Fruit fly (Drosophila melanogaster) whole organism, prepupa: ENCODE results near the gene g.
A peak's percentile ranks its signal among the peaks of the same experiment; 100 is the strongest.

ENCODE experiments used
- Blimp-1 ChIP-seq: fragments of 200-800 bp; sonication (Bioruptor generic); optimal IDR thresholded peaks from 3 replicates; lab custom pipeline; 2017; ENCODE audit warnings: missing biosample characterization, missing genetic modification characterization, mild to moderate bottlenecking, moderate library complexity, missing genetic modification reagents
- CG10631 ChIP-seq: fragments of 200-800 bp; sonication (Bioruptor generic); optimal IDR thresholded peaks from 2 replicates; lab custom pipeline; 2016; ENCODE audit warnings: missing biosample characterization, missing genetic modification characterization
- CG11762 ChIP-seq: fragments of 200-800 bp; sonication (Bioruptor generic); optimal IDR thresholded peaks from 3 replicates; lab custom pipeline; 2016; ENCODE audit warnings: missing biosample characterization, missing genetic modification characterization; ENCODE audit not compliant: insufficient read depth
- CG11902 ChIP-seq: fragments of 200-800 bp; sonication (Bioruptor generic); optimal IDR thresholded peaks from 3 replicates; lab custom pipeline; 2016; ENCODE audit warnings: missing biosample characterization, missing genetic modification characterization
- CG1621 ChIP-seq: fragments of 200-800 bp; sonication (Bioruptor generic); optimal IDR thresholded peaks from 3 replicates; lab custom pipeline; 2018; ENCODE audit warnings: missing biosample characterization, mild to moderate bottlenecking, missing genetic modification characterization
- CG16779 ChIP-seq: fragments of 200-800 bp; sonication (Bioruptor generic); optimal IDR thresholded peaks from 3 replicates; lab custom pipeline; 2017; ENCODE audit warnings: missing biosample characterization, mild to moderate bottlenecking, missing genetic modification characterization
- CG3032 ChIP-seq: fragments of 200-800 bp; optimal IDR thresholded peaks from 2 replicates; lab custom pipeline; 2019; ENCODE audit warnings: missing biosample characterization, mild to moderate bottlenecking, missing genetic modification characterization, moderate library complexity
- CG31627 ChIP-seq: fragments of 200-800 bp; sonication (Bioruptor generic); optimal IDR thresholded peaks from 3 replicates; lab custom pipeline; 2016; ENCODE audit warnings: missing biosample characterization, missing genetic modification characterization
- CG34406 ChIP-seq: fragments of 200-800 bp; sonication (Bioruptor generic); optimal IDR thresholded peaks from 3 replicates; lab custom pipeline; 2016; ENCODE audit warnings: missing biosample characterization, missing genetic modification characterization
- CG3919 ChIP-seq: fragments of 200-800 bp; sonication (Bioruptor generic); optimal IDR thresholded peaks from 3 replicates; lab custom pipeline; 2016; ENCODE audit warnings: missing biosample characterization, missing genetic modification characterization
- CG4318 ChIP-seq: fragments of 200-800 bp; sonication (Bioruptor generic); optimal IDR thresholded peaks from 3 replicates; lab custom pipeline; 2017; ENCODE audit warnings: missing biosample characterization, mild to moderate bottlenecking, missing genetic modification characterization
- CG6163 ChIP-seq: fragments of 200-800 bp; sonication (Bioruptor generic); IDR thresholded peaks from 3 replicates; pipeline ENCODE4 v1.3.6; 2022; ENCODE audit warnings: missing biosample characterization, missing genetic modification characterization
- CG6792 ChIP-seq: fragments of 200-800 bp; sonication (Bioruptor generic); optimal IDR thresholded peaks from 3 replicates; lab custom pipeline; 2016; ENCODE audit warnings: missing biosample characterization, missing genetic modification characterization
- CG6808 ChIP-seq: fragments of 200-800 bp; sonication (Bioruptor generic); optimal IDR thresholded peaks from 3 replicates; lab custom pipeline; 2017; ENCODE audit warnings: missing biosample characterization, missing genetic modification characterization, mild to moderate bottlenecking, moderate library complexity, missing genetic modification reagents
- CG9139 ChIP-seq: fragments of 200-800 bp; sonication (Bioruptor generic); optimal IDR thresholded peaks from 3 replicates; lab custom pipeline; 2017; ENCODE audit warnings: missing biosample characterization, mild to moderate bottlenecking, missing genetic modification characterization
- Eip75B ChIP-seq: fragments of 200-800 bp; sonication (Bioruptor generic); optimal IDR thresholded peaks from 3 replicates; lab custom pipeline; 2016; ENCODE audit warnings: missing biosample characterization, missing genetic modification characterization
- Eip78C ChIP-seq: fragments of 200-800 bp; sonication (Bioruptor generic); peaks from one replicate; lab custom pipeline; 2016; ENCODE audit warnings: missing biosample characterization, missing genetic modification characterization
- Eip93F ChIP-seq: fragments of 200-800 bp; sonication (Bioruptor generic); optimal IDR thresholded peaks from 2 replicates; lab custom pipeline; 2016; ENCODE audit warnings: missing biosample characterization, mild to moderate bottlenecking, missing genetic modification characterization
- Ets21C ChIP-seq: fragments of 200-800 bp; sonication (Bioruptor generic); optimal IDR thresholded peaks from 3 replicates; lab custom pipeline; 2016; ENCODE audit warnings: missing biosample characterization, missing genetic modification characterization
- Gug ChIP-seq: fragments of 200-800 bp; sonication (Bioruptor generic); IDR thresholded peaks from 2 replicates; pipeline ENCODE4 v1.3.6; 2022; ENCODE audit warnings: missing biosample characterization, missing genetic modification characterization
- Hr39 ChIP-seq: fragments of 200-800 bp; sonication (Bioruptor generic); optimal IDR thresholded peaks from 2 replicates; lab custom pipeline; 2016; ENCODE audit warnings: missing biosample characterization, missing genetic modification characterization
- Hr4 ChIP-seq: fragments of 200-800 bp; sonication (Bioruptor generic); optimal IDR thresholded peaks from 3 replicates; lab custom pipeline; 2016; ENCODE audit warnings: missing biosample characterization, missing genetic modification characterization
- Lpt ChIP-seq: fragments of 200-800 bp; sonication (Bioruptor generic); optimal IDR thresholded peaks from 3 replicates; lab custom pipeline; 2016; ENCODE audit warnings: missing biosample characterization, missing genetic modification characterization
- Met ChIP-seq: fragments of 200-800 bp; sonication (Bioruptor generic); optimal IDR thresholded peaks from 3 replicates; lab custom pipeline; 2016; ENCODE audit warnings: missing biosample characterization, missing genetic modification characterization
- OdsH ChIP-seq: fragments of 200-800 bp; sonication (Bioruptor generic); optimal IDR thresholded peaks from 3 replicates; lab custom pipeline; 2016; ENCODE audit warnings: missing biosample characterization, missing genetic modification characterization
- Smox ChIP-seq: fragments of 200-800 bp; sonication (Bioruptor generic); optimal IDR thresholded peaks from 3 replicates; lab custom pipeline; 2016; ENCODE audit warnings: missing biosample characterization, missing genetic modification characterization
- Sox102F ChIP-seq: fragments of 200-800 bp; sonication (Bioruptor generic); optimal IDR thresholded peaks from 2 replicates; lab custom pipeline; 2016; ENCODE audit warnings: missing biosample characterization, mild to moderate bottlenecking, missing genetic modification characterization
- Sox14 ChIP-seq: fragments of 200-800 bp; sonication (Bioruptor generic); optimal IDR thresholded peaks from 3 replicates; lab custom pipeline; 2016; ENCODE audit warnings: missing biosample characterization, missing genetic modification characterization
- Sox15 ChIP-seq: fragments of 200-800 bp; sonication (Bioruptor generic); optimal IDR thresholded peaks from 3 replicates; lab custom pipeline; 2016; ENCODE audit warnings: missing biosample characterization, missing genetic modification characterization
- achi ChIP-seq: fragments of 200-800 bp; sonication (Bioruptor generic); optimal IDR thresholded peaks from 3 replicates; lab custom pipeline; 2016; ENCODE audit warnings: missing biosample characterization, missing genetic modification characterization
- dac ChIP-seq: fragments of 200-800 bp; sonication (Bioruptor generic); optimal IDR thresholded peaks from 2 replicates; lab custom pipeline; 2017; ENCODE audit warnings: missing biosample characterization, mild to moderate bottlenecking, missing genetic modification characterization
- dsx ChIP-seq: fragments of 200-800 bp; optimal IDR thresholded peaks from 3 replicates; lab custom pipeline; 2019; ENCODE audit warnings: missing biosample characterization, mild to moderate bottlenecking, missing genetic modification characterization, moderate library complexity; ENCODE audit not compliant: poor library complexity, severe bottlenecking
- esn ChIP-seq: fragments of 200-800 bp; sonication (Bioruptor generic); optimal IDR thresholded peaks from 2 replicates; lab custom pipeline; 2016; ENCODE audit warnings: missing biosample characterization, mild to moderate bottlenecking, missing genetic modification characterization, moderate library complexity
- fd59A ChIP-seq: fragments of 200-800 bp; sonication (Bioruptor generic); optimal IDR thresholded peaks from 2 replicates; lab custom pipeline; 2017; ENCODE audit warnings: missing biosample characterization, mild to moderate bottlenecking, missing genetic modification characterization, missing genetic modification reagents
- fd85E ChIP-seq: fragments of 200-800 bp; sonication (Bioruptor generic); optimal IDR thresholded peaks from 3 replicates; lab custom pipeline; 2016; ENCODE audit warnings: missing biosample characterization, missing genetic modification characterization
- fkh ChIP-seq: fragments of 200-800 bp; sonication (Bioruptor generic); optimal IDR thresholded peaks from 3 replicates; lab custom pipeline; 2017; ENCODE audit warnings: missing biosample characterization, mild to moderate bottlenecking, missing genetic modification characterization, moderate library complexity
- lz ChIP-seq: fragments of 200-800 bp; sonication (Bioruptor generic); optimal IDR thresholded peaks from 3 replicates; lab custom pipeline; 2016; ENCODE audit warnings: missing biosample characterization, missing genetic modification characterization
- net ChIP-seq: fragments of 200-800 bp; sonication (Bioruptor generic); optimal IDR thresholded peaks from 3 replicates; lab custom pipeline; 2016; ENCODE audit warnings: missing biosample characterization, missing genetic modification characterization
- pdm3 ChIP-seq: fragments of 200-800 bp; sonication (Bioruptor generic); optimal IDR thresholded peaks from 3 replicates; lab custom pipeline; 2016; ENCODE audit warnings: missing biosample characterization, missing genetic modification characterization
- salr ChIP-seq, 2 experiments: fragments of 200-800 bp; sonication (Bioruptor generic); optimal IDR thresholded peaks; 3 replicates each; lab custom pipeline; 2016 to 2018; ENCODE audit warnings: missing biosample characterization in 2 of 2, missing genetic modification characterization in 2 of 2, mild to moderate bottlenecking in 1 of 2
- spab ChIP-seq: fragments of 200-800 bp; sonication (Bioruptor generic); optimal IDR thresholded peaks from 2 replicates; lab custom pipeline; 2017; ENCODE audit warnings: missing biosample characterization, mild to moderate bottlenecking, missing genetic modification characterization, missing genetic modification reagents
- ss ChIP-seq, 2 experiments: fragments of 200-800 bp; sonication (Bioruptor generic); optimal IDR thresholded peaks; 2 replicates in 1 of 2; 3 replicates in 1 of 2; lab custom pipeline; 2017 to 2018; ENCODE audit warnings: mild to moderate bottlenecking in 2 of 2, missing biosample characterization in 2 of 2, missing genetic modification characterization in 2 of 2, moderate library complexity in 1 of 2
- svp ChIP-seq: fragments of 200-800 bp; sonication (Bioruptor generic); peaks from one replicate; lab custom pipeline; 2016; ENCODE audit warnings: missing biosample characterization, missing genetic modification characterization
- topi ChIP-seq: fragments of 200-800 bp; sonication (Bioruptor generic); optimal IDR thresholded peaks from 3 replicates; lab custom pipeline; 2016; ENCODE audit warnings: missing biosample characterization, missing genetic modification characterization
- vri ChIP-seq: fragments of 200-800 bp; sonication (Bioruptor generic); optimal IDR thresholded peaks from 3 replicates; lab custom pipeline; 2016; ENCODE audit warnings: missing biosample characterization, mild to moderate bottlenecking, missing genetic modification characterization

The g gene

dm6 chrX:13736174-13736482 lies at the start of gene g:
g (minus strand) TSS chrX:13736278.
- TF ChIP-seq CG6163 (GFP tag; lab: Robert Waterston, UW) (no peak), Eip75B (GFP tag; lab: Kevin White, UChicago) (no peak), CG6808 (GFP tag; lab: Kevin White, UChicago) (no peak), Hr4 (GFP tag; lab: Kevin White, UChicago) (no peak), dac (GFP tag; lab: Kevin White, UChicago) (no peak), fd59A (GFP tag; lab: Kevin White, UChicago) (no peak), spab (GFP tag; lab: Kevin White, UChicago) (no peak), CG34406 (GFP tag; lab: Kevin White, UChicago) (no peak), CG1621 (tag; lab: Kevin White, UChicago) (peak; percentile 72), achi (no peak), CG9139 (GFP tag; lab: Kevin White, UChicago) (no peak), Sox14 (peak; percentile 9), CG11902 (GFP tag; lab: Kevin White, UChicago) (no peak), Eip78C (GFP tag; lab: Kevin White, UChicago) (peak; percentile 35), fkh (GFP tag; lab: Kevin White, UChicago) (peak; percentile 36)
- TF ChIP-seq, all 60 proteins: peak for 4

DNA sequence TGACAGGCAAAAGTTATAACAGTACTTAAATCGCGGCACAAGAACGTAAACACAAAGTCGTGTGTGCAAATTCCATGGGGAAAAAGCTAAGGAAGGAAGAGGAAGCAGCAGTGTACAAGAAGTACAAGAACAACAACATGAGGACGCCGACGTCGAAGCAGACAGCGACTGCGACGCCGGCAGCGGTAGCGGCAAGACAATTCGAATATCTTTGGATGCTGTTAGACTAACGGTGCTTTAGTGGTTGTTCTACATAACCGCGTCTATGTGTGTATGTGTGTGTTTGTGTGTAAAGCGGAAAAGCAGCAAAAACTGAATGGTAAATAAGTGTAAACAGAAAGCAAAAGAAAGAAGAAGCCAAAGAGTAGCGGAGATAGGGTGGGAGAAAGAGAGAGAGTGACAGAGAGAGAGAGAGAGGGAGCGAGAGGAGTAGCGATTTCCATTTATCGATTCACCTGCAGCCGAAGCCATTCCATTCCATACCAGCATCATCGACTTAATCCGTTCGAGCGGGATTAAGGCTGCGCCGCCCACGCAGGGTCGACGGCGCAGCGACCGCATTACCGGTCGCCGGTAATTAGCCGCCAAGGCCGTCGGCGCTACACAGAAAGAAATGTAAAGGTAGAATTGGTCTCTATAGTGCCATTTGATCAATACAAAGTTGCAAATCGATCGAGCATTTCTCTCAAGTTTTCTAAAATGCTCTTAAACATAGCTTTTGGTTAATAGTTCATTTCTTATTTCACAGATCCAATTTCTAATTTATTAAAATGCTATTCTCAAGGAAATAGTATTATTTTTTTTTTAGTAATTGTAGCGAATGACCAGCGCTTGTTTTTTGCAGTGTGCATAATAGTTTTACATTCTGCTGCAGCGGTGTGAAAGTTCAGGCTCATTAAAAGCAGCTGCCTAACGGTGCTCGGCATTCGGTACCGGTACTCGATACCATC lies 48.2 kb upstream of the g start:
- TF ChIP-seq ss (GFP tag; optimal IDR thresholded peaks at IDR 0.05; lab: Kevin White, UChicago) (peak; percentile 19 to 23), topi (GFP tag; lab: Kevin White, UChicago) (peak; percentile 27), Ets21C (GFP tag; lab: Kevin White, UChicago) (no peak), Sox102F (GFP tag; lab: Kevin White, UChicago) (peak; percentile 40), net (GFP tag; lab: Kevin White, UChicago) (peak; percentile 69), salr (GFP tag; optimal IDR thresholded peaks at IDR 0.05; lab: Kevin White, UChicago) (peak in 1 of 2 experiments; percentile 16), fd59A (GFP tag; lab: Kevin White, UChicago) (peak; percentile 28), Smox (GFP tag; lab: Kevin White, UChicago) (peak; percentile 27), fkh (GFP tag; lab: Kevin White, UChicago) (no peak), CG6163 (GFP tag; lab: Robert Waterston, UW) (no peak), esn (GFP tag; lab: Kevin White, UChicago) (peak; percentile 31), vri (no peak), pdm3 (GFP tag; lab: Kevin White, UChicago) (peak; percentile 66), OdsH (GFP tag; lab: Kevin White, UChicago) (peak; percentile 66), achi (peak; percentile 38), Sox15 (GFP tag; lab: Kevin White, UChicago) (no peak), Hr4 (GFP tag; lab: Kevin White, UChicago) (peak; percentile 84), Eip93F (no peak), CG9139 (GFP tag; lab: Kevin White, UChicago) (no peak), fd85E (GFP tag; lab: Kevin White, UChicago) (no peak), Lpt (peak; percentile 23), dac (GFP tag; lab: Kevin White, UChicago) (peak; percentile 58), CG6808 (GFP tag; lab: Kevin White, UChicago) (peak; percentile 23), CG6792 (GFP tag; lab: Kevin White, UChicago) (peak; percentile 27), CG4318 (GFP tag; lab: Kevin White, UChicago) (peak; percentile 67), CG3919 (GFP tag; lab: Kevin White, UChicago) (peak; percentile 61), CG16779 (tag; lab: Kevin White, UChicago) (peak; percentile 8), Met (GFP tag; lab: Kevin White, UChicago) (peak; percentile 56), CG3032 (peak; percentile 43), CG11902 (GFP tag; lab: Kevin White, UChicago) (peak; percentile 5), Eip75B (GFP tag; lab: Kevin White, UChicago) (peak; percentile 62), Sox14 (peak; percentile 32), lz (GFP tag; lab: Kevin White, UChicago) (peak; percentile 36), CG11762 (no peak), CG10631 (GFP tag; lab: Kevin White, UChicago) (peak; percentile 16), CG31627 (GFP tag; lab: Kevin White, UChicago) (peak; percentile 32), Hr39 (peak; percentile 38), dsx (GFP tag; lab: Kevin White, UChicago) (peak; percentile 57), Gug (GFP tag; lab: Robert Waterston, UW) (peak; percentile 55; the same call in 1 of the 2 replicates), svp (GFP tag; lab: Kevin White, UChicago) (peak; percentile 49), Eip78C (GFP tag; lab: Kevin White, UChicago) (peak; percentile 88), Blimp-1 (GFP tag; lab: Kevin White, UChicago) (no peak), CG1621 (tag; lab: Kevin White, UChicago) (peak; percentile 0)
